Worm (Caenorhabditis elegans) whole organism, late embryonic: Measurements from ENCODE around the gene F07E5.13.

Experiments
- F13H6.1 ChIP-seq: sonication (generic microtip); optimal IDR thresholded peaks from 2 replicates; lab custom pipeline; 2016; ENCODE audit warnings: missing genetic modification characterization, missing compliant biosample characterization
- K02D7.2 ChIP-seq: sonication (generic microtip); optimal IDR thresholded peaks from 2 replicates; lab custom pipeline; 2017; ENCODE audit warnings: mild to moderate bottlenecking, missing genetic modification characterization, missing compliant biosample characterization
- T23F11.4 ChIP-seq: fragments of 200-800 bp; sonication (Bioruptor generic); optimal IDR thresholded peaks from 2 replicates; lab custom pipeline; 2018; ENCODE audit warnings: mild to moderate bottlenecking, missing genetic modification characterization, missing compliant biosample characterization
- Y22D7AL.16 ChIP-seq: sonication (generic microtip); optimal IDR thresholded peaks from 2 replicates; lab custom pipeline; 2016; ENCODE audit warnings: missing genetic modification characterization, missing compliant biosample characterization
- ceh-14 ChIP-seq: sonication (generic microtip); optimal IDR thresholded peaks from 2 replicates; lab custom pipeline; 2016; ENCODE audit warnings: missing genotype, missing genetic modification characterization, missing compliant biosample characterization
- ceh-18 ChIP-seq: sonication (generic microtip); optimal IDR thresholded peaks from 2 replicates; lab custom pipeline; 2016; ENCODE audit warnings: missing genetic modification characterization, missing compliant biosample characterization
- ceh-19 ChIP-seq: fragments of 200-800 bp; sonication (Bioruptor generic); optimal IDR thresholded peaks from 2 replicates; lab custom pipeline; 2018; ENCODE audit warnings: mild to moderate bottlenecking, missing genetic modification characterization, missing compliant biosample characterization
- ceh-22 ChIP-seq: sonication (generic microtip); optimal IDR thresholded peaks from 2 replicates; lab custom pipeline; 2017; ENCODE audit warnings: missing biosample characterization, missing genetic modification characterization
- ceh-24 ChIP-seq: sonication (generic microtip); optimal IDR thresholded peaks from 2 replicates; lab custom pipeline; 2016; ENCODE audit warnings: mild to moderate bottlenecking, missing genetic modification characterization, missing compliant biosample characterization
- ceh-31 ChIP-seq: sonication (generic microtip); optimal IDR thresholded peaks from 2 replicates; lab custom pipeline; 2016; ENCODE audit warnings: missing genetic modification characterization, missing compliant biosample characterization
- ceh-6 ChIP-seq: fragments of 200-800 bp; sonication (Bioruptor generic); optimal IDR thresholded peaks from 2 replicates; lab custom pipeline; 2018; ENCODE audit warnings: mild to moderate bottlenecking, missing genetic modification characterization, missing compliant biosample characterization
- ceh-9 ChIP-seq: sonication (generic microtip); optimal IDR thresholded peaks from 2 replicates; lab custom pipeline; 2016; ENCODE audit warnings: mild to moderate bottlenecking, missing genetic modification characterization, inconsistent platforms, missing compliant biosample characterization
- dmd-4 ChIP-seq: sonication (generic microtip); optimal IDR thresholded peaks from 2 replicates; lab custom pipeline; 2016; ENCODE audit warnings: borderline replicate concordance, missing genetic modification characterization, missing compliant biosample characterization
- fkh-10 ChIP-seq: fragments of 150-350 bp; optimal IDR thresholded peaks from 2 replicates; lab custom pipeline; 2014; ENCODE audit warnings: missing biosample characterization, missing genetic modification reagents, missing genetic modification characterization
- fkh-6 ChIP-seq: sonication (generic microtip); optimal IDR thresholded peaks from 2 replicates; lab custom pipeline; 2016; ENCODE audit warnings: missing genetic modification characterization, missing compliant biosample characterization
- gmeb-2 ChIP-seq: sonication (generic microtip); optimal IDR thresholded peaks from 2 replicates; lab custom pipeline; 2016; ENCODE audit warnings: missing genetic modification characterization, inconsistent platforms, missing compliant biosample characterization
- hlh-13 ChIP-seq: fragments of 200-800 bp; sonication (Bioruptor generic); optimal IDR thresholded peaks from 2 replicates; lab custom pipeline; 2018; ENCODE audit warnings: mild to moderate bottlenecking, missing genetic modification characterization, missing compliant biosample characterization
- hlh-15 ChIP-seq: sonication (generic microtip); optimal IDR thresholded peaks from 2 replicates; lab custom pipeline; 2016; ENCODE audit warnings: missing genetic modification characterization, missing compliant biosample characterization
- hlh-30 ChIP-seq: sonication (generic microtip); optimal IDR thresholded peaks from 2 replicates; lab custom pipeline; 2017; ENCODE audit warnings: antibody characterized with exemption, missing genetic modification characterization, missing compliant biosample characterization; ENCODE audit not compliant: insufficient read depth
- hlh-6 ChIP-seq: sonication (generic microtip); optimal IDR thresholded peaks from 2 replicates; lab custom pipeline; 2016; ENCODE audit warnings: missing genotype, missing genetic modification characterization, missing compliant biosample characterization
- hlh-8 ChIP-seq: sonication (generic microtip); optimal IDR thresholded peaks from 2 replicates; lab custom pipeline; 2016; ENCODE audit warnings: missing genotype, missing genetic modification characterization, missing compliant biosample characterization
- lin-11 ChIP-seq: fragments of 200-800 bp; sonication (Bioruptor generic); optimal IDR thresholded peaks from 2 replicates; lab custom pipeline; 2018; ENCODE audit warnings: mild to moderate bottlenecking, missing genetic modification characterization, missing compliant biosample characterization
- mec-3 ChIP-seq: sonication (generic microtip); optimal IDR thresholded peaks from 2 replicates; lab custom pipeline; 2016; ENCODE audit warnings: borderline replicate concordance, missing genetic modification characterization, missing compliant biosample characterization
- nfya-1 ChIP-seq: sonication (generic microtip); optimal IDR thresholded peaks from 2 replicates; lab custom pipeline; 2017; ENCODE audit warnings: missing genetic modification characterization, mild to moderate bottlenecking, missing compliant biosample characterization, antibody characterized with exemption, moderate library complexity
- nhr-11 ChIP-seq: fragments of 150-350 bp; optimal IDR thresholded peaks from 2 replicates; lab custom pipeline; 2014; ENCODE audit warnings: missing biosample characterization, missing genetic modification characterization
- npax-4 ChIP-seq: sonication (generic microtip); optimal IDR thresholded peaks from 2 replicates; lab custom pipeline; 2016; ENCODE audit warnings: missing genetic modification characterization, missing compliant biosample characterization
- pag-3 ChIP-seq: sonication (generic microtip); optimal IDR thresholded peaks from 2 replicates; lab custom pipeline; 2016; ENCODE audit warnings: missing compliant biosample characterization, missing genetic modification characterization, borderline replicate concordance
- pat-9 ChIP-seq: fragments of 200-800 bp; sonication (Bioruptor generic); optimal IDR thresholded peaks from 2 replicates; lab custom pipeline; 2018; ENCODE audit warnings: mild to moderate bottlenecking, missing genetic modification characterization, moderate library complexity, missing compliant biosample characterization
- pax-1 ChIP-seq: fragments of 150-350 bp; optimal IDR thresholded peaks from 2 replicates; lab custom pipeline; 2014; ENCODE audit warnings: missing biosample characterization, missing genetic modification characterization
- pha-2 ChIP-seq: sonication (generic microtip); optimal IDR thresholded peaks from 2 replicates; lab custom pipeline; 2017; ENCODE audit warnings: mild to moderate bottlenecking, missing genetic modification characterization, missing compliant biosample characterization
- pha-4 ChIP-seq: fragments of 150-350 bp; optimal IDR thresholded peaks from 2 replicates; lab custom pipeline; 2018; ENCODE audit warnings: missing biosample characterization, missing genetic modification reagents, missing genetic modification characterization
- pqm-1 ChIP-seq: sonication (generic microtip); optimal IDR thresholded peaks from 2 replicates; lab custom pipeline; 2016; ENCODE audit warnings: missing genetic modification characterization, missing compliant biosample characterization
- pros-1 ChIP-seq: fragments of 150-350 bp; optimal IDR thresholded peaks from 2 replicates; lab custom pipeline; 2014; ENCODE audit warnings: missing biosample characterization, missing genetic modification reagents, missing genetic modification characterization
- ref-2 ChIP-seq: sonication (generic microtip); optimal IDR thresholded peaks from 2 replicates; lab custom pipeline; 2016; ENCODE audit warnings: missing genetic modification characterization, missing compliant biosample characterization
- sox-2 ChIP-seq: fragments of 200-800 bp; sonication (Bioruptor generic); IDR thresholded peaks from 2 replicates; pipeline ENCODE4 v1.3.6; 2022; ENCODE audit warnings: missing genetic modification reagents, missing genetic modification characterization, missing compliant biosample characterization
- syd-9 ChIP-seq: sonication (generic microtip); optimal IDR thresholded peaks from 2 replicates; lab custom pipeline; 2016; ENCODE audit warnings: mild to moderate bottlenecking, missing genetic modification characterization, moderate library complexity, missing compliant biosample characterization
- tbx-2 ChIP-seq: sonication (generic microtip); optimal IDR thresholded peaks from 2 replicates; lab custom pipeline; 2016; ENCODE audit warnings: missing genetic modification characterization, missing compliant biosample characterization
- tbx-7 ChIP-seq: sonication (generic microtip); optimal IDR thresholded peaks from 2 replicates; lab custom pipeline; 2016; ENCODE audit warnings: missing genotype, missing genetic modification characterization, missing compliant biosample characterization
- ztf-16 ChIP-seq: sonication (generic microtip); optimal IDR thresholded peaks from 2 replicates; lab custom pipeline; 2017; ENCODE audit warnings: missing genetic modification characterization, missing compliant biosample characterization

Gene F07E5.13

ce11 chrII:2063989-2064388 is at the start of gene F07E5.13:
TSS of gene F07E5.13 (minus strand) at chrII:2064089.
- TF ChIP-seq lin-11 (no peak), hlh-15 (no peak), pha-4 (tag; lab: Kevin White, UChicago) (no peak), pat-9 (tag; lab: Kevin White, UChicago) (no peak), syd-9 (tag; lab: Kevin White, UChicago) (no peak), ceh-9 (tag; lab: Kevin White, UChicago) (no peak), ceh-31 (tag; lab: Kevin White, UChicago) (no peak), pqm-1 (tag; lab: Kevin White, UChicago) (no peak), nhr-11 (no peak), Y22D7AL.16 (tag; lab: Kevin White, UChicago) (no peak), hlh-6 (tag; lab: Kevin White, UChicago) (no peak), hlh-13 (GFP tag; lab: Kevin White, UChicago) (no peak)

ce11 chrII:2112948-2113347 is 49.1 kb upstream of the F07E5.13 start, which contains the start of gene R52.6:
TSS of gene R52.6 (minus strand) at chrII:2113048.
- TF ChIP-seq hlh-30 (tag; lab: Kevin White, UChicago) (no peak), sox-2 (GFP tag; lab: Robert Waterston, UW) (no peak), ceh-31 (tag; lab: Kevin White, UChicago) (no peak), nhr-11 (no peak), pros-1 (tag; lab: Kevin White, UChicago) (no peak), fkh-10 (GFP tag; lab: Kevin White, UChicago) (no peak), ceh-14 (tag; lab: Kevin White, UChicago) (no peak), ceh-18 (tag; lab: Kevin White, UChicago) (no peak), pax-1 (tag; lab: Kevin White, UChicago) (no peak), T23F11.4 (GFP tag; lab: Kevin White, UChicago) (no peak), hlh-8 (tag; lab: Kevin White, UChicago) (no peak), ceh-22 (tag; lab: Kevin White, UChicago) (no peak), dmd-4 (tag; lab: Kevin White, UChicago) (no peak), pha-2 (tag; lab: Kevin White, UChicago) (no peak), pha-4 (tag; lab: Kevin White, UChicago) (no peak), F13H6.1 (no peak), hlh-13 (GFP tag; lab: Kevin White, UChicago) (no peak), pqm-1 (tag; lab: Kevin White, UChicago) (no peak), tbx-2 (tag; lab: Kevin White, UChicago) (no peak)

ce11 chrII:2109943-2110342 is 46.1 kb upstream of the F07E5.13 start, which contains the start of gene R52.5:
TSS of gene R52.5 (minus strand) at chrII:2110043.
- TF ChIP-seq fkh-10 (GFP tag; lab: Kevin White, UChicago) (no peak), pag-3 (tag; lab: Kevin White, UChicago) (no peak), K02D7.2 (tag; lab: Kevin White, UChicago) (no peak), ceh-6 (GFP tag; lab: Kevin White, UChicago) (no peak), pha-2 (tag; lab: Kevin White, UChicago) (no peak), dmd-4 (tag; lab: Kevin White, UChicago) (no peak), hlh-30 (tag; lab: Kevin White, UChicago) (no peak), ceh-22 (tag; lab: Kevin White, UChicago) (no peak), gmeb-2 (tag; lab: Kevin White, UChicago) (no peak)

- no peak for TF ChIP-seq ceh-22 (tag; lab: Kevin White, UChicago)
- TF ChIP-seq mec-3 (tag; lab: Kevin White, UChicago), result no peak
- TF ChIP-seq hlh-6 (tag; lab: Kevin White, UChicago), result no peak
- TF ChIP-seq nfya-1 (tag; lab: Kevin White, UChicago), result no peak
- no peak for TF ChIP-seq ceh-19
- TF ChIP-seq ceh-24 (tag; lab: Kevin White, UChicago), result no peak
- TF ChIP-seq fkh-6, result no peak
- TF ChIP-seq tbx-7 (tag; lab: Kevin White, UChicago), result no peak
- TF ChIP-seq pqm-1 (tag; lab: Kevin White, UChicago), result no peak
- no peak for TF ChIP-seq ztf-16 (tag; lab: Kevin White, UChicago)
- no peak for TF ChIP-seq ref-2 (tag; lab: Kevin White, UChicago)
- no peak for TF ChIP-seq Y22D7AL.16 (tag; lab: Kevin White, UChicago)
- no peak for TF ChIP-seq npax-4 (tag; lab: Kevin White, UChicago)
- TF ChIP-seq ceh-6 (GFP tag; lab: Kevin White, UChicago), result no peak
These were observed 44.4 kb upstream of the F07E5.13 start, which contains the start of gene R52.4 for ce11 chrII:2108295-2108694. TSS of gene R52.4 (minus strand) at chrII:2108395.
